Fruit fly (Drosophila melanogaster) whole organism, prepupa: ENCODE results near the gene CG12017.

Experiments
- Blimp-1 ChIP-seq: fragments of 200-800 bp; sonication (Bioruptor generic); optimal IDR thresholded peaks from 3 replicates; lab custom pipeline; 2017; ENCODE audit warnings: missing biosample characterization, missing genetic modification characterization, mild to moderate bottlenecking, moderate library complexity, missing genetic modification reagents
- CG10631 ChIP-seq: fragments of 200-800 bp; sonication (Bioruptor generic); optimal IDR thresholded peaks from 2 replicates; lab custom pipeline; 2016; ENCODE audit warnings: missing biosample characterization, missing genetic modification characterization
- CG11294 ChIP-seq: fragments of 200-800 bp; sonication (Bioruptor generic); IDR thresholded peaks from 2 replicates; pipeline ENCODE4 v1.3.6; 2022; ENCODE audit warnings: missing biosample characterization, missing genetic modification characterization
- CG11762 ChIP-seq: fragments of 200-800 bp; sonication (Bioruptor generic); optimal IDR thresholded peaks from 3 replicates; lab custom pipeline; 2016; ENCODE audit warnings: missing biosample characterization, missing genetic modification characterization; ENCODE audit not compliant: insufficient read depth
- CG11902 ChIP-seq: fragments of 200-800 bp; sonication (Bioruptor generic); optimal IDR thresholded peaks from 3 replicates; lab custom pipeline; 2016; ENCODE audit warnings: missing biosample characterization, missing genetic modification characterization
- CG15336 ChIP-seq: fragments of 200-800 bp; sonication (Bioruptor generic); IDR thresholded peaks from 2 replicates; pipeline ENCODE4 v1.3.6; 2022; ENCODE audit warnings: missing biosample characterization, missing genetic modification characterization
- CG1621 ChIP-seq: fragments of 200-800 bp; sonication (Bioruptor generic); optimal IDR thresholded peaks from 3 replicates; lab custom pipeline; 2018; ENCODE audit warnings: missing biosample characterization, mild to moderate bottlenecking, missing genetic modification characterization
- CG31627 ChIP-seq: fragments of 200-800 bp; sonication (Bioruptor generic); optimal IDR thresholded peaks from 3 replicates; lab custom pipeline; 2016; ENCODE audit warnings: missing biosample characterization, missing genetic modification characterization
- CG34406 ChIP-seq: fragments of 200-800 bp; sonication (Bioruptor generic); optimal IDR thresholded peaks from 3 replicates; lab custom pipeline; 2016; ENCODE audit warnings: missing biosample characterization, missing genetic modification characterization
- CG3919 ChIP-seq: fragments of 200-800 bp; sonication (Bioruptor generic); optimal IDR thresholded peaks from 3 replicates; lab custom pipeline; 2016; ENCODE audit warnings: missing biosample characterization, missing genetic modification characterization
- CG4318 ChIP-seq: fragments of 200-800 bp; sonication (Bioruptor generic); optimal IDR thresholded peaks from 3 replicates; lab custom pipeline; 2017; ENCODE audit warnings: missing biosample characterization, mild to moderate bottlenecking, missing genetic modification characterization
- CG6163 ChIP-seq: fragments of 200-800 bp; sonication (Bioruptor generic); IDR thresholded peaks from 3 replicates; pipeline ENCODE4 v1.3.6; 2022; ENCODE audit warnings: missing biosample characterization, missing genetic modification characterization
- CG6276 ChIP-seq: fragments of 200-800 bp; sonication (Bioruptor generic); optimal IDR thresholded peaks from 2 replicates; lab custom pipeline; 2017; ENCODE audit warnings: missing biosample characterization, mild to moderate bottlenecking, missing genetic modification characterization
- CG6792 ChIP-seq: fragments of 200-800 bp; sonication (Bioruptor generic); optimal IDR thresholded peaks from 3 replicates; lab custom pipeline; 2016; ENCODE audit warnings: missing biosample characterization, missing genetic modification characterization
- CG6808 ChIP-seq: fragments of 200-800 bp; sonication (Bioruptor generic); optimal IDR thresholded peaks from 3 replicates; lab custom pipeline; 2017; ENCODE audit warnings: missing biosample characterization, missing genetic modification characterization, mild to moderate bottlenecking, moderate library complexity, missing genetic modification reagents
- CG8119 ChIP-seq: fragments of 200-800 bp; sonication (Bioruptor generic); IDR thresholded peaks from 3 replicates; pipeline ENCODE4 v1.3.6; 2022; ENCODE audit warnings: missing biosample characterization, missing genetic modification characterization
- CG8319 ChIP-seq: fragments of 200-800 bp; sonication (Bioruptor generic); optimal IDR thresholded peaks from 3 replicates; lab custom pipeline; 2016; ENCODE audit warnings: missing biosample characterization, missing genetic modification characterization
- CG8632 ChIP-seq: fragments of 200-800 bp; sonication (Bioruptor generic); optimal IDR thresholded peaks from 3 replicates; lab custom pipeline; 2016; ENCODE audit warnings: missing biosample characterization, missing genetic modification characterization
- Eip75B ChIP-seq: fragments of 200-800 bp; sonication (Bioruptor generic); optimal IDR thresholded peaks from 3 replicates; lab custom pipeline; 2016; ENCODE audit warnings: missing biosample characterization, missing genetic modification characterization
- Eip78C ChIP-seq: fragments of 200-800 bp; sonication (Bioruptor generic); peaks from one replicate; lab custom pipeline; 2016; ENCODE audit warnings: missing biosample characterization, missing genetic modification characterization
- Eip93F ChIP-seq: fragments of 200-800 bp; sonication (Bioruptor generic); optimal IDR thresholded peaks from 2 replicates; lab custom pipeline; 2016; ENCODE audit warnings: missing biosample characterization, mild to moderate bottlenecking, missing genetic modification characterization
- Ets21C ChIP-seq: fragments of 200-800 bp; sonication (Bioruptor generic); optimal IDR thresholded peaks from 3 replicates; lab custom pipeline; 2016; ENCODE audit warnings: missing biosample characterization, missing genetic modification characterization
- Ets96B ChIP-seq: fragments of 200-800 bp; optimal IDR thresholded peaks from 2 replicates; lab custom pipeline; 2019; ENCODE audit warnings: missing biosample characterization, mild to moderate bottlenecking, missing genetic modification characterization, moderate library complexity
- Gug ChIP-seq: fragments of 200-800 bp; sonication (Bioruptor generic); IDR thresholded peaks from 2 replicates; pipeline ENCODE4 v1.3.6; 2022; ENCODE audit warnings: missing biosample characterization, missing genetic modification characterization
- Hr38 ChIP-seq: sonication (Bioruptor generic); optimal IDR thresholded peaks from 2 replicates; lab custom pipeline; 2016; ENCODE audit warnings: missing biosample characterization, missing genetic modification characterization
- Hr39 ChIP-seq: fragments of 200-800 bp; sonication (Bioruptor generic); optimal IDR thresholded peaks from 2 replicates; lab custom pipeline; 2016; ENCODE audit warnings: missing biosample characterization, missing genetic modification characterization
- Hr4 ChIP-seq: fragments of 200-800 bp; sonication (Bioruptor generic); optimal IDR thresholded peaks from 3 replicates; lab custom pipeline; 2016; ENCODE audit warnings: missing biosample characterization, missing genetic modification characterization
- Lpt ChIP-seq: fragments of 200-800 bp; sonication (Bioruptor generic); optimal IDR thresholded peaks from 3 replicates; lab custom pipeline; 2016; ENCODE audit warnings: missing biosample characterization, missing genetic modification characterization
- Met ChIP-seq: fragments of 200-800 bp; sonication (Bioruptor generic); optimal IDR thresholded peaks from 3 replicates; lab custom pipeline; 2016; ENCODE audit warnings: missing biosample characterization, missing genetic modification characterization
- OdsH ChIP-seq: fragments of 200-800 bp; sonication (Bioruptor generic); optimal IDR thresholded peaks from 3 replicates; lab custom pipeline; 2016; ENCODE audit warnings: missing biosample characterization, missing genetic modification characterization
- Smox ChIP-seq: fragments of 200-800 bp; sonication (Bioruptor generic); optimal IDR thresholded peaks from 3 replicates; lab custom pipeline; 2016; ENCODE audit warnings: missing biosample characterization, missing genetic modification characterization
- Sox14 ChIP-seq: fragments of 200-800 bp; sonication (Bioruptor generic); optimal IDR thresholded peaks from 3 replicates; lab custom pipeline; 2016; ENCODE audit warnings: missing biosample characterization, missing genetic modification characterization
- Sox15 ChIP-seq: fragments of 200-800 bp; sonication (Bioruptor generic); optimal IDR thresholded peaks from 3 replicates; lab custom pipeline; 2016; ENCODE audit warnings: missing biosample characterization, missing genetic modification characterization
- achi ChIP-seq: fragments of 200-800 bp; sonication (Bioruptor generic); optimal IDR thresholded peaks from 3 replicates; lab custom pipeline; 2016; ENCODE audit warnings: missing biosample characterization, missing genetic modification characterization
- acj6 ChIP-seq: fragments of 200-800 bp; sonication (Bioruptor generic); optimal IDR thresholded peaks from 3 replicates; lab custom pipeline; 2016; ENCODE audit warnings: missing biosample characterization, missing genetic modification characterization
- cyc ChIP-seq: fragments of 200-800 bp; sonication (Bioruptor generic); optimal IDR thresholded peaks from 3 replicates; lab custom pipeline; 2016; ENCODE audit warnings: missing biosample characterization, missing genetic modification characterization
- dac ChIP-seq: fragments of 200-800 bp; sonication (Bioruptor generic); optimal IDR thresholded peaks from 2 replicates; lab custom pipeline; 2017; ENCODE audit warnings: missing biosample characterization, mild to moderate bottlenecking, missing genetic modification characterization
- dsx ChIP-seq: fragments of 200-800 bp; optimal IDR thresholded peaks from 3 replicates; lab custom pipeline; 2019; ENCODE audit warnings: missing biosample characterization, mild to moderate bottlenecking, missing genetic modification characterization, moderate library complexity; ENCODE audit not compliant: poor library complexity, severe bottlenecking
- eg ChIP-seq: fragments of 200-800 bp; sonication (Bioruptor generic); IDR thresholded peaks from 3 replicates; pipeline ENCODE4 v1.3.6; 2022; ENCODE audit warnings: missing biosample characterization, missing genetic modification characterization
- esn ChIP-seq: fragments of 200-800 bp; sonication (Bioruptor generic); optimal IDR thresholded peaks from 2 replicates; lab custom pipeline; 2016; ENCODE audit warnings: missing biosample characterization, mild to moderate bottlenecking, missing genetic modification characterization, moderate library complexity
- fd85E ChIP-seq: fragments of 200-800 bp; sonication (Bioruptor generic); optimal IDR thresholded peaks from 3 replicates; lab custom pipeline; 2016; ENCODE audit warnings: missing biosample characterization, missing genetic modification characterization
- fkh ChIP-seq: fragments of 200-800 bp; sonication (Bioruptor generic); optimal IDR thresholded peaks from 3 replicates; lab custom pipeline; 2017; ENCODE audit warnings: missing biosample characterization, mild to moderate bottlenecking, missing genetic modification characterization, moderate library complexity
- net ChIP-seq: fragments of 200-800 bp; sonication (Bioruptor generic); optimal IDR thresholded peaks from 3 replicates; lab custom pipeline; 2016; ENCODE audit warnings: missing biosample characterization, missing genetic modification characterization
- pdm3 ChIP-seq: fragments of 200-800 bp; sonication (Bioruptor generic); optimal IDR thresholded peaks from 3 replicates; lab custom pipeline; 2016; ENCODE audit warnings: missing biosample characterization, missing genetic modification characterization
- spab ChIP-seq: fragments of 200-800 bp; sonication (Bioruptor generic); optimal IDR thresholded peaks from 2 replicates; lab custom pipeline; 2017; ENCODE audit warnings: missing biosample characterization, mild to moderate bottlenecking, missing genetic modification characterization, missing genetic modification reagents
- ss ChIP-seq, 2 experiments: fragments of 200-800 bp; sonication (Bioruptor generic); optimal IDR thresholded peaks; 2 replicates in 1 of 2; 3 replicates in 1 of 2; lab custom pipeline; 2017 to 2018; ENCODE audit warnings: mild to moderate bottlenecking in 2 of 2, missing biosample characterization in 2 of 2, missing genetic modification characterization in 2 of 2, moderate library complexity in 1 of 2

Gene CG12017

DNA sequence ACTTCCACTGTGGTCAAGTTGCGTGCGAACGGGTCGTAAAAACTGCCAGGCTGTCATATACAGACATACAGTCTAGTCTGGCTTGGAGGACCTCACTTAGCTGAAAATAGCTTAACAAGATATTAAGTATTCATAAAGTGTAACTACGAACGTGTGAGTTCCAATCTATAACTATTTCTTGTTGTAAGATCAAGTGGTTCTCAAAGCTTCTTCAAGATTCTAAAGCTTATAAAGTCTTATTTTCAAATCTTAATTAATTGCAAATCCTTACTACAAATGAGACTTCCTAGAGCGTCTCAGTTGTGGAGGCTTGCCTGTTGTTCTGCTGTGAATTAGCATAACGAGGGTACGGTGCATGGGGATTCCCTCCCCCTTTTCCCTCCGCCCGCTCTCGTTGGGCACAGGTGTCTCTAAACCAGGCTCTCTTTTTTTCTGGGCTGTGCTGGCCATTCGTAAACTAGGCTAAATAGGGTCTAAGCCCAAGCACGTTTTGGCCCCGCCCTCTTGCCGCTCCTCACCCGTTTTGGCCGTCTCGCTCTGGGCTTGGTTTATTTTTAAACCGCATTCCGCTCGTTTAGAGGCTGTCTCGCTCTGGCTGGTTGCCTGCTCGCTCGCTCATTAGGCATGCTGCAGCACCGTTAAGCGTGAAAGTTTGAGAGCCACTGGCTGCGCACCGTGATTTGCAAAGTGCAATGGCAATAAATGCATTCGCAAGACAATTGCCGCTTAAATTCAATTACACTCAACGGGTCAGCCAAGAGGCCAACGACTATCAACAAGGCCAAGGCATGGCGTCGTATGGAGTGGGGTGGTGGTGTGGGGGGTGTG is 58.2 kb downstream of the CG12017 start (continued):
- TF ChIP-seq Hr38 (no peak), CG6808 (GFP tag; lab: Kevin White, UChicago) (peak; percentile 65), Met (GFP tag; lab: Kevin White, UChicago) (no peak), Hr4 (no peak), achi (GFP tag; lab: Kevin White, UChicago) (no peak), Sox15 (GFP tag; lab: Kevin White, UChicago) (no peak), Ets96B (tag; lab: Kevin White, UChicago) (peak; percentile 61), Ets21C (no peak), Sox14 (GFP tag; lab: Kevin White, UChicago) (peak; percentile 12)

DNA sequence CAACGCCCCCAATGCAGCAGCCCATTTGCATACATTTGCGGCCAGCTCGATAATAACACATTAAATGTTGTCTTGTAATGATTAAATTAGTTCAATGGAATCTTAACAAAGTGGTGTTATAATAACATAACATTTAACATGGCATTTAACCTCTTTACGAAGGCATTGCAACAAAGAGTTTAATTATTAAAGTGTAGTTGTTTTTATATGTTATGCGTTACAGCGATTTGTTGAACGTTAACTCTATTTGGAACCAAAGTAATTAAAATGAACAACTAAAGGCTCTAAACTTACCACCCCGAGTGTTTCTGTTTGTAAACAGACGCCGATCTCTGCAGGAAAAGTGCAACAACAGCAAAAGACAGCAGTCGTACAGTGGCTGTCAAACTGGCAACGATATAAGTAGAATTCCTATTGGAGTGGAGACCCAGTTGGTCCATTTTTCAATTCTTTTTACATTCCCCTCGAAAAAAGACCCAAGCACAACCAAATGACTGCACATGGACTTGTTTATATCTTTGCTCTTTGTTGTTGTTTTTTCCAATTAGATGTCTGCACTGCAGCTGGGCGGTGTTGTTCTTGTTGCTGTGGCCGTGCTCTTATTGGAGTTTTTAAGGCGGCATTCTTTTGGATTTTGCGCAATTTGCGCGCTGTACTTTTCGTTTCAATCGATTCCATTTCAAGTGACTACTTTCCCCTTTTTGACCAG is 59.0 kb downstream of the CG12017 start:
- TF ChIP-seq pdm3 (peak; percentile 23), achi (GFP tag; lab: Kevin White, UChicago) (peak; percentile 40), Sox15 (GFP tag; lab: Kevin White, UChicago) (no peak), ss (GFP tag; optimal IDR thresholded peaks at IDR 0.05; lab: Kevin White, UChicago) (no peak), Met (GFP tag; lab: Kevin White, UChicago) (no peak), CG8632 (GFP tag; lab: Kevin White, UChicago) (no peak), OdsH (GFP tag; lab: Kevin White, UChicago) (peak; percentile 48), CG6808 (GFP tag; lab: Kevin White, UChicago) (peak; percentile 70), CG6163 (peak; percentile 41; the same call in 2 of the 3 replicates), CG34406 (no peak), cyc (GFP tag; lab: Kevin White, UChicago) (no peak), Sox14 (GFP tag; lab: Kevin White, UChicago) (peak; percentile 44), Hr38 (no peak), CG6276 (GFP tag; lab: Kevin White, UChicago) (peak; percentile 78), CG31627 (GFP tag; lab: Kevin White, UChicago) (no peak), CG11294 (GFP tag; lab: Robert Waterston, UW) (no peak; the same call in 1 of the 2 replicates), Lpt (GFP tag; lab: Kevin White, UChicago) (peak; percentile 1), CG8319 (GFP tag; lab: Kevin White, UChicago) (no peak), Gug (GFP tag; lab: Robert Waterston, UW) (no peak; the same call in 1 of the 2 replicates), esn (GFP tag; lab: Kevin White, UChicago) (no peak), eg (peak; percentile 75), Hr39 (GFP tag; lab: Kevin White, UChicago) (no peak), net (peak; percentile 12), CG11762 (GFP tag; lab: Kevin White, UChicago) (peak; percentile 37), CG15336 (GFP tag; lab: Robert Waterston, UW) (peak; percentile 77), fd85E (GFP tag; lab: Kevin White, UChicago) (no peak), dac (peak; percentile 59), CG8119 (GFP tag; lab: Robert Waterston, UW) (peak; percentile 89), CG10631 (GFP tag; lab: Kevin White, UChicago) (peak; percentile 8), fkh (GFP tag; lab: Kevin White, UChicago) (no peak), dsx (no peak), Eip93F (GFP tag; lab: Kevin White, UChicago) (no peak), CG3919 (GFP tag; lab: Kevin White, UChicago) (peak; percentile 55), CG1621 (tag; lab: Kevin White, UChicago) (no peak), Ets21C (no peak), CG11902 (GFP tag; lab: Kevin White, UChicago) (no peak), CG4318 (GFP tag; lab: Kevin White, UChicago) (peak; percentile 65), Hr4 (peak; percentile 76), spab (GFP tag; lab: Kevin White, UChicago) (peak; percentile 70), Eip78C (GFP tag; lab: Kevin White, UChicago) (peak; percentile 58), Blimp-1 (GFP tag; lab: Kevin White, UChicago) (no peak), Eip75B (GFP tag; lab: Kevin White, UChicago) (no peak), acj6 (GFP tag; lab: Kevin White, UChicago) (no peak), Smox (GFP tag; lab: Kevin White, UChicago) (no peak), CG6792 (no peak)
